Worm (Caenorhabditis elegans) whole organism, late embryonic: Measurements from ENCODE around the gene C08F8.3.
A peak's percentile ranks its signal among the peaks of the same experiment; 100 is the strongest.
"Not testable (repeated sequence)": the region's sequence is repeated elsewhere in the genome, so short reads cannot be mapped to it uniquely, and the experiment has no call there.

Experiments
- ceh-14 ChIP-seq: sonication (generic microtip); optimal IDR thresholded peaks from 2 replicates; lab custom pipeline; 2016; ENCODE audit warnings: missing genotype, missing genetic modification characterization, missing compliant biosample characterization
- ceh-18 ChIP-seq: sonication (generic microtip); optimal IDR thresholded peaks from 2 replicates; lab custom pipeline; 2016; ENCODE audit warnings: missing genetic modification characterization, missing compliant biosample characterization
- ceh-31 ChIP-seq: sonication (generic microtip); optimal IDR thresholded peaks from 2 replicates; lab custom pipeline; 2016; ENCODE audit warnings: missing genetic modification characterization, missing compliant biosample characterization
- elt-2 ChIP-seq: sonication (generic microtip); optimal IDR thresholded peaks from 2 replicates; lab custom pipeline; 2016; ENCODE audit warnings: missing genetic modification reagents, missing genetic modification characterization, missing compliant biosample characterization
- ets-4 ChIP-seq: sonication (generic microtip); optimal IDR thresholded peaks from 2 replicates; lab custom pipeline; 2016; ENCODE audit warnings: missing genetic modification characterization, missing compliant biosample characterization
- eyg-1 ChIP-seq: sonication (generic microtip); optimal IDR thresholded peaks from 2 replicates; lab custom pipeline; 2016; ENCODE audit warnings: missing genotype, missing genetic modification characterization, missing compliant biosample characterization
- fkh-10 ChIP-seq: fragments of 150-350 bp; optimal IDR thresholded peaks from 2 replicates; lab custom pipeline; 2014; ENCODE audit warnings: missing biosample characterization, missing genetic modification reagents, missing genetic modification characterization
- gmeb-2 ChIP-seq: sonication (generic microtip); optimal IDR thresholded peaks from 2 replicates; lab custom pipeline; 2016; ENCODE audit warnings: missing genetic modification characterization, inconsistent platforms, missing compliant biosample characterization
- hlh-15 ChIP-seq: sonication (generic microtip); optimal IDR thresholded peaks from 2 replicates; lab custom pipeline; 2016; ENCODE audit warnings: missing genetic modification characterization, missing compliant biosample characterization
- hlh-30 ChIP-seq: sonication (generic microtip); optimal IDR thresholded peaks from 2 replicates; lab custom pipeline; 2017; ENCODE audit warnings: antibody characterized with exemption, missing genetic modification characterization, missing compliant biosample characterization; ENCODE audit not compliant: insufficient read depth
- pag-3 ChIP-seq: sonication (generic microtip); optimal IDR thresholded peaks from 2 replicates; lab custom pipeline; 2016; ENCODE audit warnings: missing compliant biosample characterization, missing genetic modification characterization, borderline replicate concordance
- pha-4 ChIP-seq: fragments of 150-350 bp; optimal IDR thresholded peaks from 2 replicates; lab custom pipeline; 2018; ENCODE audit warnings: missing biosample characterization, missing genetic modification reagents, missing genetic modification characterization
- tbx-2 ChIP-seq: sonication (generic microtip); optimal IDR thresholded peaks from 2 replicates; lab custom pipeline; 2016; ENCODE audit warnings: missing genetic modification characterization, missing compliant biosample characterization

- TF ChIP-seq pag-3 (tag; lab: Kevin White, UChicago); tbx-2 (tag; lab: Kevin White, UChicago); hlh-15; ceh-18 (tag; lab: Kevin White, UChicago); elt-2; eyg-1 (tag; lab: Kevin White, UChicago); ceh-14 (tag; lab: Kevin White, UChicago); fkh-10 (GFP tag; lab: Kevin White, UChicago); ets-4; pha-4; gmeb-2 (tag; lab: Kevin White, UChicago); hlh-30 (tag; lab: Kevin White, UChicago): not testable (repeated sequence)
- TF ChIP-seq ceh-31 (tag; lab: Kevin White, UChicago) = peak; percentile 12
Observed at ce11 chrIV:11198983-11199382, 44.1 kb downstream of the C08F8.3 start, which contains the start of gene R07H5.16.
